Worm (Caenorhabditis elegans) whole organism, mixed stage, embryonic: ENCODE measurements around the gene acd-3.

ENCODE experiments used
- lin-13 ChIP-seq: fragments of 150-350 bp; optimal IDR thresholded peaks from 2 replicates; lab custom pipeline; 2014; ENCODE audit warnings: missing biosample characterization, missing genetic modification characterization
- snpc-4 ChIP-seq: fragments of 150-350 bp; optimal IDR thresholded peaks from 2 replicates; lab custom pipeline; 2014; ENCODE audit warnings: missing biosample characterization, missing genetic modification characterization
- sptf-1 ChIP-seq: sonication (generic microtip); optimal IDR thresholded peaks from 2 replicates; lab custom pipeline; 2017; ENCODE audit warnings: mild to moderate bottlenecking, missing genetic modification characterization, moderate library complexity, missing compliant biosample characterization
- unc-39 ChIP-seq: fragments of 150-350 bp; optimal IDR thresholded peaks from 2 replicates; lab custom pipeline; 2014; ENCODE audit warnings: missing biosample characterization, missing genetic modification characterization

- TF ChIP-seq lin-13 (tag; lab: Kevin White, UChicago) (no peak), snpc-4 (tag; lab: Kevin White, UChicago) (no peak), unc-39 (tag; lab: Kevin White, UChicago) (no peak), sptf-1 (tag; lab: Kevin White, UChicago) (no peak)
Observed at ce11 chrX:14875668-14876067, 26.6 kb downstream of the acd-3 start, which contains the start of gene sssh-1.
